Worm (Caenorhabditis elegans) whole organism, midembryonic: ENCODE data around the gene dhhc-6.

Source experiments
- T22C8.4 ChIP-seq: fragments of 200-800 bp; sonication (Bioruptor generic); IDR thresholded peaks from 2 replicates; pipeline ENCODE4 v1.3.6; 2022; ENCODE audit warnings: missing genetic modification characterization, missing compliant biosample characterization
- cog-1 ChIP-seq: sonication (generic microtip); optimal IDR thresholded peaks from 2 replicates; lab custom pipeline; 2016; ENCODE audit warnings: missing genetic modification characterization, missing compliant biosample characterization
- tab-1 ChIP-seq: fragments of 200-800 bp; sonication (Bioruptor generic); IDR thresholded peaks from 2 replicates; pipeline ENCODE4 v1.3.6; 2022; ENCODE audit warnings: missing genetic modification characterization, missing compliant biosample characterization

DNA sequence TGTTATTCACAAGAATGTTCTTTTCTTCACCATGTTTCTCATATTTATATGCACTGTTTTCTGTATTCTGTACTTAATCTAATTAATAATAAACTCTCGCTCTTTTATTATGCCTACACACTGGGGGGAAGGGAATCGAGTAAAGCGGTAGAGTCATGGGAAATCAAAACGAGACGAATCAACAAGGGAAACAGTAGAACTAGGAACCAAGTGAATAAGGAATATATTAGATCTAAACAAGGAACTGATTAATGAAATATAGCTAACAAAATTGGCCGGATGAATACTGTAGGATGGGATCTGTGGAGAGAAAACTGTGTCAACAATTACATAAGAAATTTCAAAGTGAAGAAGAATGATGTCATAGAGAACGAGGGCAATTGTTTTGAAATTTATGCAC lies 10.2 kb downstream of the dhhc-6 start:
- TF ChIP-seq T22C8.4 (GFP tag; lab: Robert Waterston, UW): no peak
- TF ChIP-seq cog-1 (tag; lab: Kevin White, UChicago): no peak
- no peak for TF ChIP-seq tab-1 (GFP tag; lab: Robert Waterston, UW)
